Fruit fly (Drosophila melanogaster) whole organism, pupa: ENCODE data around the gene Oatp26F.

Experiments used
- CG12605 ChIP-seq: fragments of 200-800 bp; sonication (Bioruptor generic); IDR thresholded peaks from 2 replicates; pipeline ENCODE4 v1.3.6; 2022; ENCODE audit warnings: missing biosample characterization, missing genetic modification characterization
- CG13204 ChIP-seq: fragments of 200-800 bp; sonication (Bioruptor generic); optimal IDR thresholded peaks from 2 replicates; lab custom pipeline; 2018; ENCODE audit warnings: missing biosample characterization, mild to moderate bottlenecking, missing genetic modification characterization, moderate library complexity
- CG17806 ChIP-seq: fragments of 200-800 bp; sonication (Bioruptor generic); optimal IDR thresholded peaks from 2 replicates; lab custom pipeline; 2018; ENCODE audit warnings: missing biosample characterization, mild to moderate bottlenecking, missing genetic modification characterization, moderate library complexity
- CG32121 ChIP-seq: fragments of 200-800 bp; sonication (Bioruptor generic); IDR thresholded peaks from 2 replicates; pipeline ENCODE4 v1.3.6; 2022; ENCODE audit warnings: missing biosample characterization, missing genetic modification characterization
- CG34367 ChIP-seq: fragments of 200-800 bp; sonication (Bioruptor generic); optimal IDR thresholded peaks from 2 replicates; lab custom pipeline; 2018; ENCODE audit warnings: missing biosample characterization, mild to moderate bottlenecking, missing genetic modification characterization
- CG8159 ChIP-seq: fragments of 200-800 bp; sonication (Bioruptor generic); optimal IDR thresholded peaks from 3 replicates; lab custom pipeline; 2018; ENCODE audit warnings: missing biosample characterization, mild to moderate bottlenecking, missing genetic modification characterization, moderate library complexity
- EcR ChIP-seq: fragments of 200-800 bp; sonication (Bioruptor generic); optimal IDR thresholded peaks from 3 replicates; lab custom pipeline; 2019; ENCODE audit warnings: missing biosample characterization, missing genetic modification characterization, mild to moderate bottlenecking, moderate library complexity, missing genetic modification reagents
- Ets98B ChIP-seq: fragments of 200-800 bp; sonication (Bioruptor generic); IDR thresholded peaks from 2 replicates; pipeline ENCODE4 v1.3.6; 2022; ENCODE audit warnings: missing biosample characterization, missing genetic modification characterization
- Pif1A ChIP-seq: fragments of 200-800 bp; sonication (Bioruptor generic); optimal IDR thresholded peaks from 3 replicates; lab custom pipeline; 2016; ENCODE audit warnings: missing biosample characterization, missing genetic modification characterization
- Pif1B ChIP-seq: fragments of 200-800 bp; sonication (Bioruptor generic); optimal IDR thresholded peaks from 3 replicates; lab custom pipeline; 2016; ENCODE audit warnings: missing biosample characterization, missing genetic modification characterization
- fd96Ca ChIP-seq: fragments of 200-800 bp; sonication (Bioruptor generic); IDR thresholded peaks from 3 replicates; pipeline ENCODE4 v1.3.6; 2022; ENCODE audit warnings: missing biosample characterization, missing genetic modification characterization
- rn ChIP-seq: fragments of 200-800 bp; sonication (Bioruptor generic); IDR thresholded peaks from 2 replicates; pipeline ENCODE4 v1.3.6; 2022; ENCODE audit warnings: missing biosample characterization, missing genetic modification characterization

DNA sequence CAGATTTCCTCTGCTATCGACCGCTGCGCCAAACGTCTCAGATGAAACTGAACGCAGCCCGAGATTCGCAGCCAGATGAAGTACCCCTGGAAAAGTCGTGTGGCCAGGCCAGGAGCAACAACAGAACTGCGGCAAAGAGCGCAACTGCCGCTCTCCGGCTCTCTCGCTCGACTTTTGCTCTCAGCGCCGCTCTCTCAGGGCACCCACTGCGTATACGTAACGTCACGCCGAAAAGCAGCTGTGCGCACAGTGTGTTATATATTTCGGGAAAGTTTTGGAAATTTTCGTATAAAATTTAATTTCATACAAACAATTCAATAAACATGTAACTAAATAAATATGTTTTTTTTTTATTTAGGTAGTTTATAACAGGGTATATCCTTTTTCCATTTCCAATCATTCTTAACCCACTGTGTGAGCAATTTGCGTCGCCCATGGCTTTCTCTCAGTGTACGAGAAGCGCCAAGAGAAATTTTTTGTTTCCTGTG, 31.1 kb downstream of the Oatp26F start, which contains the start of gene Dpp10:
- peak; percentile 78 for TF ChIP-seq CG8159 (tag; lab: Kevin White, UChicago)
- TF ChIP-seq Pif1A (GFP tag; lab: Kevin White, UChicago) = peak; percentile 78
- peak; percentile 79 for TF ChIP-seq CG12605
- TF ChIP-seq CG17806 = no peak
- peak; percentile 88 for TF ChIP-seq CG32121 (GFP tag; lab: Robert Waterston, UW)
- TF ChIP-seq fd96Ca (GFP tag; lab: Robert Waterston, UW) = peak; percentile 86
- TF ChIP-seq EcR (GFP tag; lab: Kevin White, UChicago) = no peak
- peak; percentile 89 for TF ChIP-seq Ets98B (GFP tag; lab: Robert Waterston, UW)
- TF ChIP-seq Pif1B (GFP tag; lab: Kevin White, UChicago) = peak; percentile 55
- TF ChIP-seq CG34367 (tag; lab: Kevin White, UChicago) = peak; percentile 56
- 0 out of 2 replicates have a peak, but pooled peaks have one; percentile 17 for TF ChIP-seq rn
- no peak for TF ChIP-seq CG13204 (GFP tag; lab: Kevin White, UChicago)
